Worm (Caenorhabditis elegans) whole organism, L2 larva: ENCODE data around the gene fbxb-96.

Source experiments
- C34F6.9 ChIP-seq: fragments of 150-350 bp; optimal IDR thresholded peaks from 2 replicates; lab custom pipeline; 2014; ENCODE audit warnings: missing biosample characterization, missing genetic modification characterization
- F13H6.1 ChIP-seq: sonication (generic microtip); optimal IDR thresholded peaks from 2 replicates; lab custom pipeline; 2016; ENCODE audit warnings: missing genetic modification characterization, missing compliant biosample characterization
- Y55F3AM.14 ChIP-seq: fragments of 200-800 bp; sonication (Bioruptor generic); optimal IDR thresholded peaks from 2 replicates; lab custom pipeline; 2018; ENCODE audit warnings: mild to moderate bottlenecking, missing genetic modification characterization, missing compliant biosample characterization
- aly-2 ChIP-seq: fragments of 150-350 bp; optimal IDR thresholded peaks from 2 replicates; lab custom pipeline; 2014; ENCODE audit warnings: missing biosample characterization, missing genetic modification characterization
- ama-1 ChIP-seq: fragments of 150-350 bp; optimal IDR thresholded peaks from 2 replicates; lab custom pipeline; 2018; ENCODE audit warnings: inconsistent platforms
- blmp-1 ChIP-seq: sonication (generic microtip); optimal IDR thresholded peaks from 2 replicates; lab custom pipeline; 2017; ENCODE audit warnings: missing genetic modification characterization, mild to moderate bottlenecking, missing compliant biosample characterization, antibody characterized with exemption, moderate library complexity; ENCODE audit not compliant: insufficient read depth
- ceh-16 ChIP-seq: fragments of 150-350 bp; optimal IDR thresholded peaks from 2 replicates; lab custom pipeline; 2014; ENCODE audit warnings: missing biosample characterization, missing genetic modification characterization
- ceh-82 ChIP-seq: fragments of 150-350 bp; optimal IDR thresholded peaks from 2 replicates; lab custom pipeline; 2014; ENCODE audit warnings: missing biosample characterization, missing genetic modification characterization
- crh-2 ChIP-seq: sonication (generic microtip); optimal IDR thresholded peaks from 2 replicates; lab custom pipeline; 2017; ENCODE audit warnings: missing biosample characterization, missing genetic modification characterization
- dmd-4 ChIP-seq: sonication (generic microtip); optimal IDR thresholded peaks from 2 replicates; lab custom pipeline; 2017; ENCODE audit warnings: missing biosample characterization, missing genetic modification characterization
- elt-1 ChIP-seq: fragments of 150-350 bp; optimal IDR thresholded peaks from 2 replicates; lab custom pipeline; 2014; ENCODE audit warnings: missing biosample characterization, missing genetic modification characterization
- elt-3 ChIP-seq: sonication (generic microtip); optimal IDR thresholded peaks from 2 replicates; lab custom pipeline; 2017; ENCODE audit warnings: missing biosample characterization, missing genetic modification characterization
- fos-1 ChIP-seq: fragments of 150-350 bp; optimal IDR thresholded peaks from 2 replicates; lab custom pipeline; 2014; ENCODE audit warnings: missing biosample characterization, missing genetic modification characterization
- gmeb-1 ChIP-seq: fragments of 150-350 bp; optimal IDR thresholded peaks from 2 replicates; lab custom pipeline; 2014; ENCODE audit warnings: missing biosample characterization, missing genetic modification characterization
- lin-13 ChIP-seq: fragments of 150-350 bp; optimal IDR thresholded peaks from 2 replicates; lab custom pipeline; 2014; ENCODE audit warnings: missing biosample characterization, missing genetic modification reagents, missing genetic modification characterization
- mbf-1 ChIP-seq: sonication (generic microtip); optimal IDR thresholded peaks from 2 replicates; lab custom pipeline; 2017; ENCODE audit warnings: missing biosample characterization, missing genetic modification characterization
- mdl-1 ChIP-seq, 2 experiments: fragments of 150-350 bp in 1 of 2; sonication (generic microtip) in 1 of 2; optimal IDR thresholded peaks; 2 replicates each; lab custom pipeline; 2017; ENCODE audit warnings: missing biosample characterization in 2 of 2, missing genetic modification characterization in 2 of 2
- nhr-10 ChIP-seq: sonication (generic microtip); optimal IDR thresholded peaks from 2 replicates; lab custom pipeline; 2017; ENCODE audit warnings: missing biosample characterization, missing genetic modification characterization
- nhr-12 ChIP-seq: fragments of 150-350 bp; optimal IDR thresholded peaks from 2 replicates; lab custom pipeline; 2014; ENCODE audit warnings: missing biosample characterization, missing genetic modification characterization
- nhr-21 ChIP-seq: fragments of 150-350 bp; optimal IDR thresholded peaks from 2 replicates; lab custom pipeline; 2014; ENCODE audit warnings: missing biosample characterization, missing genetic modification characterization
- nhr-23 ChIP-seq: fragments of 150-350 bp; optimal IDR thresholded peaks from 2 replicates; lab custom pipeline; 2014; ENCODE audit warnings: missing biosample characterization, missing genetic modification reagents, missing genetic modification characterization
- nhr-25 ChIP-seq: fragments of 150-350 bp; sonication (generic microtip); optimal IDR thresholded peaks from 3 replicates; lab custom pipeline; 2014; ENCODE audit warnings: missing biosample characterization, missing genetic modification characterization
- nhr-6 ChIP-seq: fragments of 150-350 bp; optimal IDR thresholded peaks from 2 replicates; lab custom pipeline; 2014; ENCODE audit warnings: missing biosample characterization, missing genetic modification characterization
- nhr-77 ChIP-seq: fragments of 150-350 bp; optimal IDR thresholded peaks from 2 replicates; lab custom pipeline; 2014; ENCODE audit warnings: missing biosample characterization, missing genetic modification characterization
- sma-3 ChIP-seq: sonication (generic microtip); optimal IDR thresholded peaks from 2 replicates; lab custom pipeline; 2016; ENCODE audit warnings: missing genetic modification reagents, missing genetic modification characterization, missing compliant biosample characterization
- sma-9 ChIP-seq, 2 experiments: fragments of 150-350 bp in 1 of 2; sonication (generic microtip) in 1 of 2; optimal IDR thresholded peaks; 2 replicates each; lab custom pipeline; 2014 to 2016; ENCODE audit warnings: missing genetic modification characterization in 2 of 2, mild to moderate bottlenecking in 1 of 2, missing biosample characterization in 1 of 2, missing compliant biosample characterization in 1 of 2, missing genetic modification reagents in 1 of 2, moderate library complexity in 1 of 2
- snpc-4 ChIP-seq: fragments of 150-350 bp; optimal IDR thresholded peaks from 2 replicates; lab custom pipeline; 2014; ENCODE audit warnings: missing biosample characterization, missing genetic modification characterization
- unc-55 ChIP-seq: fragments of 150-350 bp; sonication (generic microtip); optimal IDR thresholded peaks from 3 replicates; lab custom pipeline; 2014; ENCODE audit warnings: missing biosample characterization, missing genetic modification reagents, missing genetic modification characterization
- unc-62 ChIP-seq: fragments of 150-350 bp; optimal IDR thresholded peaks from 2 replicates; lab custom pipeline; 2014; ENCODE audit warnings: missing biosample characterization, missing genetic modification reagents, missing genetic modification characterization
- zag-1 ChIP-seq: fragments of 150-350 bp; optimal IDR thresholded peaks from 2 replicates; lab custom pipeline; 2014; ENCODE audit warnings: missing biosample characterization, missing genetic modification characterization
- ztf-11 ChIP-seq: sonication (generic microtip); optimal IDR thresholded peaks from 2 replicates; lab custom pipeline; 2017; ENCODE audit warnings: missing biosample characterization, missing genetic modification characterization
- ztf-4 ChIP-seq: fragments of 150-350 bp; optimal IDR thresholded peaks from 2 replicates; lab custom pipeline; 2014; ENCODE audit warnings: missing biosample characterization, missing genetic modification characterization

Gene fbxb-96

ce11 chrII:1850299-1850698 lies at the start of gene fbxb-96:
fbxb-96 (minus strand) TSS chrII:1850399.
- TF ChIP-seq ceh-82 (tag; lab: Kevin White, UChicago) (no peak), ztf-4 (tag; lab: Kevin White, UChicago) (no peak), ama-1 (lab: Kevin White, UChicago) (no peak), elt-3 (tag; lab: Kevin White, UChicago) (no peak), aly-2 (tag; lab: Kevin White, UChicago) (no peak), blmp-1 (tag; lab: Kevin White, UChicago) (no peak), nhr-10 (tag; lab: Kevin White, UChicago) (no peak), gmeb-1 (no peak), mbf-1 (tag; lab: Kevin White, UChicago) (no peak), zag-1 (no peak)

ce11 chrII:1899934-1900333 lies 49.7 kb upstream of the fbxb-96 start, which contains the start of gene math-24:
math-24 (plus strand) TSS chrII:1900234.
- no peak for TF ChIP-seq ztf-11
- no peak for TF ChIP-seq nhr-25 (tag; lab: Kevin White, UChicago)
- TF ChIP-seq mbf-1 (tag; lab: Kevin White, UChicago): no peak
- TF ChIP-seq F13H6.1 (tag; lab: Kevin White, UChicago): no peak
- TF ChIP-seq zag-1: no peak
- TF ChIP-seq unc-62 (GFP tag; lab: Kevin White, UChicago): no peak
- TF ChIP-seq sma-9 (GFP tag; optimal IDR thresholded peaks at IDR 0.05; lab: Kevin White, UChicago): no peak
- no peak for TF ChIP-seq sma-9 (tag; optimal IDR thresholded peaks at IDR 0.05; lab: Kevin White, UChicago)
- no peak for TF ChIP-seq nhr-12
- no peak for TF ChIP-seq fos-1 (tag; lab: Kevin White, UChicago)
- no peak for TF ChIP-seq ztf-4 (tag; lab: Kevin White, UChicago)
- no peak for TF ChIP-seq crh-2 (tag; lab: Kevin White, UChicago)
- TF ChIP-seq elt-1 (tag; lab: Kevin White, UChicago): no peak
- no peak for TF ChIP-seq snpc-4 (tag; lab: Kevin White, UChicago)
- TF ChIP-seq nhr-77 (tag; lab: Kevin White, UChicago): no peak
- no peak for TF ChIP-seq dmd-4 (tag; lab: Kevin White, UChicago)

ce11 chrII:1897936-1898335 lies 47.7 kb upstream of the fbxb-96 start, which contains the start of gene C46F9.6:
C46F9.6 (plus strand) TSS chrII:1898236.
- TF ChIP-seq fos-1 (tag; lab: Kevin White, UChicago) (peak; percentile 9), Y55F3AM.14 (GFP tag; lab: Kevin White, UChicago) (no peak)

DNA sequence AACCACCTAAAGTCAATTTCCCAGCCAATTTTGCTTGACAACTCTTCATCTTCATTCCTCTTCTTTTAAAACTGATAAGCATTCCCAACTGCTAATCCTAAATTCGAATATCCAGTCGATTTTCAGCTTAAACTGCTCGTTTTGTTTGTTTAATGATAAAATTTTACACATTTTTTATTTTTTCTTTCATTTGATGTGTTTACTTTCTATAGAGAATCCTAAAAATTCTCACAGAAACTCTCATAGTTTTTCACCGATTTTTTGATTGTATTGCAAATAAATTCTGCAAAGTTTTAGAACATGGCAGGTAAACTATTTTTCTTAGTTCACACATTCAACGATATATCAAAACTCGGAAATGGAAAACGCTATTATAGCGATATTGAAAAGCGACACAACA lies 45.6 kb upstream of the fbxb-96 start, which contains the start of gene math-25:
math-25 (plus strand) TSS at position 301 of the 400 bp plus-strand sequence.
- TF ChIP-seq F13H6.1 (tag; lab: Kevin White, UChicago): no peak
- no peak for TF ChIP-seq nhr-23
- TF ChIP-seq unc-55 (GFP tag; lab: Kevin White, UChicago): no peak
- TF ChIP-seq nhr-6: no peak
- TF ChIP-seq gmeb-1: no peak
- no peak for TF ChIP-seq aly-2 (tag; lab: Kevin White, UChicago)
- TF ChIP-seq nhr-21: no peak
- TF ChIP-seq elt-1 (tag; lab: Kevin White, UChicago): no peak

DNA sequence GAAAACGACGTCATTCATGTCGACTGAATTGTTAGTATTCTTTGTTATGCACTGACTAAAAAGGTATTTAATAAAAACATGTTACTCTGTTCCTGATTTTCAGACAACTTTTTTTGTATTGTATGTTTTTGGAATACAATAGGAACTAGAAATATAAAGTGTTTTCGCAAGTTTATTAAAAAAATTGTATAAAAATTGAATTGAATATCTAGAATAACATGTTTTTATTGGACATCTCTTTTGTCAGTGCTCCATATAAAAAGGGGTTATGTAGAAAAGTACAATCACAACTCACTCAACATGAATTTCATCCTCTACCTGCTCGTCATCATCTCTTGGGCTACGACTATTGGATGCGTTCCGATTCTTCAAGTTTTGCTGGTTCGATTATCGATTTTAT lies 45.1 kb upstream of the fbxb-96 start, which contains the start of gene C46F9.5:
C46F9.5 (plus strand) TSS at position 301 of the 400 bp plus-strand sequence.
- TF ChIP-seq ceh-16 (tag; lab: Kevin White, UChicago): no peak
- no peak for TF ChIP-seq dmd-4 (tag; lab: Kevin White, UChicago)
- no peak for TF ChIP-seq C34F6.9
- TF ChIP-seq nhr-21: no peak
- TF ChIP-seq fos-1 (tag; lab: Kevin White, UChicago): no peak

ce11 chrII:1893912-1894311 lies 43.7 kb upstream of the fbxb-96 start, which contains the start of gene C16C4.1:
C16C4.1 (plus strand) TSS chrII:1894212.
- no peak for TF ChIP-seq lin-13 (GFP tag; lab: Kevin White, UChicago)
- TF ChIP-seq sma-3 (GFP tag; lab: Kevin White, UChicago): no peak
- no peak for TF ChIP-seq ama-1 (lab: Kevin White, UChicago)
- no peak for TF ChIP-seq mdl-1 (tag; optimal IDR thresholded peaks at IDR 0.05; lab: Kevin White, UChicago)
